Fruit fly (Drosophila melanogaster) whole organism, embryonic: ENCODE measurements around the gene mRpS10.

Source experiments
- Abd-B ChIP-seq: fragments of 200-800 bp; sonication (Bioruptor generic); optimal IDR thresholded peaks from 2 replicates; lab custom pipeline; 2018; ENCODE audit warnings: missing biosample characterization, mild to moderate bottlenecking, missing genetic modification characterization, moderate library complexity
- Atf6 ChIP-seq: fragments of 200-800 bp; sonication (Bioruptor generic); IDR thresholded peaks from 2 replicates; pipeline ENCODE4 v1.3.6; 2022; ENCODE audit warnings: missing biosample characterization, missing genetic modification characterization
- B-H1 ChIP-seq: fragments of 200-800 bp; sonication (Bioruptor generic); IDR thresholded peaks from 3 replicates; pipeline ENCODE4 v1.3.6; 2022; ENCODE audit warnings: missing biosample characterization, missing genetic modification characterization
- BEAF-32 ChIP-seq: fragments of 200-800 bp; sonication (Bioruptor generic); optimal IDR thresholded peaks from 3 replicates; lab custom pipeline; 2017; ENCODE audit warnings: missing biosample characterization, missing genetic modification characterization, mild to moderate bottlenecking, moderate library complexity, missing genetic modification reagents
- CG10366 ChIP-seq: fragments of 200-800 bp; sonication (Bioruptor generic); IDR thresholded peaks from 2 replicates; pipeline ENCODE4 v1.3.6; 2022; ENCODE audit warnings: missing biosample characterization, missing genetic modification characterization
- CG10462 ChIP-seq: fragments of 200-800 bp; sonication (Bioruptor generic); optimal IDR thresholded peaks from 2 replicates; lab custom pipeline; 2016; ENCODE audit warnings: missing biosample characterization, missing genetic modification characterization
- CG10654 ChIP-seq: fragments of 200-800 bp; sonication (Bioruptor generic); optimal IDR thresholded peaks from 2 replicates; lab custom pipeline; 2016; ENCODE audit warnings: missing biosample characterization, missing genetic modification characterization
- CG10959 ChIP-seq: fragments of 200-800 bp; sonication (Bioruptor generic); IDR thresholded peaks from 2 replicates; pipeline ENCODE4 v1.3.6; 2022; ENCODE audit warnings: missing biosample characterization, missing genetic modification characterization
- CG11085 ChIP-seq: fragments of 200-800 bp; sonication (Bioruptor generic); IDR thresholded peaks from 2 replicates; pipeline ENCODE4 v1.3.6; 2022; ENCODE audit warnings: missing biosample characterization, missing genetic modification characterization
- CG13775 ChIP-seq: fragments of 200-800 bp; sonication (Bioruptor generic); optimal IDR thresholded peaks from 3 replicates; lab custom pipeline; 2017; ENCODE audit warnings: missing biosample characterization, mild to moderate bottlenecking, missing genetic modification characterization
- CG14441 ChIP-seq: fragments of 200-800 bp; sonication (Bioruptor generic); IDR thresholded peaks from 2 replicates; pipeline ENCODE4 v1.3.6; 2022; ENCODE audit warnings: missing biosample characterization, missing genetic modification characterization
- CG14710 ChIP-seq: fragments of 200-800 bp; sonication (Bioruptor generic); optimal IDR thresholded peaks from 3 replicates; lab custom pipeline; 2019; ENCODE audit warnings: missing biosample characterization, mild to moderate bottlenecking, missing genetic modification characterization, moderate library complexity
- CG15696 ChIP-seq: fragments of 200-800 bp; sonication (Bioruptor generic); optimal IDR thresholded peaks from 2 replicates; lab custom pipeline; 2019; ENCODE audit warnings: missing biosample characterization, mild to moderate bottlenecking, missing genetic modification characterization, moderate library complexity
- CG17186 ChIP-seq: fragments of 200-800 bp; sonication (Bioruptor generic); optimal IDR thresholded peaks from 3 replicates; lab custom pipeline; 2017; ENCODE audit warnings: missing biosample characterization, missing genetic modification reagents, missing genetic modification characterization
- CG17568 ChIP-seq: fragments of 200-800 bp; sonication (Bioruptor generic); optimal IDR thresholded peaks from 2 replicates; lab custom pipeline; 2018; ENCODE audit warnings: missing biosample characterization, mild to moderate bottlenecking, missing genetic modification characterization, moderate library complexity
- CG17612 ChIP-seq: fragments of 200-800 bp; sonication (Bioruptor generic); IDR thresholded peaks from 2 replicates; pipeline ENCODE4 v1.3.6; 2022; ENCODE audit warnings: missing biosample characterization, missing genetic modification characterization
- CG2116 ChIP-seq: fragments of 200-800 bp; sonication (Bioruptor generic); optimal IDR thresholded peaks from 3 replicates; lab custom pipeline; 2018; ENCODE audit warnings: missing biosample characterization, mild to moderate bottlenecking, missing genetic modification characterization
- CG31441 ChIP-seq: fragments of 200-800 bp; sonication (Bioruptor generic); IDR thresholded peaks from 2 replicates; pipeline ENCODE4 v1.3.6; 2022; ENCODE audit warnings: missing biosample characterization, missing genetic modification characterization
- CG3726 ChIP-seq: fragments of 200-800 bp; sonication (Bioruptor generic); IDR thresholded peaks from 3 replicates; pipeline ENCODE4, ENCODE4 v1.3.6; 2022; ENCODE audit warnings: missing biosample characterization, missing genetic modification characterization
- CG5180 ChIP-seq: fragments of 200-800 bp; sonication (Bioruptor generic); optimal IDR thresholded peaks from 3 replicates; lab custom pipeline; 2017; ENCODE audit warnings: missing biosample characterization, missing genetic modification characterization, mild to moderate bottlenecking, moderate library complexity, missing genetic modification reagents
- CG6272 ChIP-seq: fragments of 200-800 bp; sonication (Bioruptor generic); IDR thresholded peaks from 2 replicates; pipeline ENCODE4 v1.3.6; 2022; ENCODE audit warnings: missing biosample characterization, missing genetic modification characterization
- CG8290 ChIP-seq, 3 experiments: fragments of 200-800 bp; sonication (Bioruptor generic); optimal IDR thresholded peaks; 2 replicates each; lab custom pipeline; 2016 to 2019; ENCODE audit warnings: missing biosample characterization in 3 of 3, missing genetic modification characterization in 3 of 3, mild to moderate bottlenecking in 2 of 3, moderate library complexity in 1 of 3
- CG8359 ChIP-seq: fragments of 200-800 bp; sonication (Bioruptor generic); optimal IDR thresholded peaks from 2 replicates; lab custom pipeline; 2017; ENCODE audit warnings: missing biosample characterization, mild to moderate bottlenecking, missing genetic modification characterization, borderline replicate concordance
- Camta ChIP-seq: fragments of 200-800 bp; sonication (Bioruptor generic); optimal IDR thresholded peaks from 2 replicates; lab custom pipeline; 2016; ENCODE audit warnings: missing biosample characterization, missing genetic modification characterization
- CrebB ChIP-seq: fragments of 200-800 bp; sonication (Bioruptor generic); optimal IDR thresholded peaks from 3 replicates; lab custom pipeline; 2018; ENCODE audit warnings: missing biosample characterization, mild to moderate bottlenecking, missing genetic modification characterization
- H2.0 ChIP-seq: fragments of 200-800 bp; sonication (Bioruptor generic); IDR thresholded peaks from 2 replicates; pipeline ENCODE4 v1.3.6; 2022; ENCODE audit warnings: missing biosample characterization, missing genetic modification characterization
- Hmr ChIP-seq: fragments of 200-800 bp; sonication (Bioruptor generic); optimal IDR thresholded peaks from 3 replicates; lab custom pipeline; 2017; ENCODE audit warnings: mild to moderate bottlenecking, missing biosample characterization, missing genetic modification reagents, missing genetic modification characterization
- Mrtf ChIP-seq: fragments of 200-800 bp; sonication (Bioruptor generic); IDR thresholded peaks from 3 replicates; pipeline ENCODE4 v1.3.6; 2022; ENCODE audit warnings: missing biosample characterization, missing genetic modification characterization
- Myb ChIP-seq: fragments of 200-800 bp; sonication (Bioruptor generic); optimal IDR thresholded peaks from 2 replicates; lab custom pipeline; 2016; ENCODE audit warnings: missing biosample characterization, missing genetic modification characterization
- NC2α ChIP-seq: fragments of 200-800 bp; sonication (Bioruptor generic); optimal IDR thresholded peaks from 2 replicates; lab custom pipeline; 2016; ENCODE audit warnings: missing biosample characterization, missing genetic modification characterization
- Rfx ChIP-seq: fragments of 200-800 bp; sonication (Bioruptor generic); IDR thresholded peaks from 2 replicates; pipeline ENCODE4 v1.3.6; 2022; ENCODE audit warnings: missing biosample characterization, missing genetic modification characterization
- ara ChIP-seq: fragments of 200-800 bp; sonication (Bioruptor generic); IDR thresholded peaks from 2 replicates; pipeline ENCODE4 v1.3.6; 2022; ENCODE audit warnings: missing biosample characterization, missing genetic modification characterization
- az2 ChIP-seq: fragments of 200-800 bp; sonication (Bioruptor generic); optimal IDR thresholded peaks from 3 replicates; lab custom pipeline; 2016; ENCODE audit warnings: missing biosample characterization, missing genetic modification characterization
- bsh ChIP-seq, 2 experiments: fragments of 200-800 bp; sonication (Bioruptor generic); optimal IDR thresholded peaks; 2 replicates each; lab custom pipeline; 2017 to 2018; ENCODE audit warnings: mild to moderate bottlenecking in 2 of 2, missing biosample characterization in 2 of 2, missing genetic modification characterization in 2 of 2, moderate library complexity in 1 of 2
- chn ChIP-seq: fragments of 200-800 bp; sonication (Bioruptor generic); optimal IDR thresholded peaks from 2 replicates; lab custom pipeline; 2016; ENCODE audit warnings: missing biosample characterization, missing genetic modification characterization
- ci ChIP-seq: fragments of 200-800 bp; sonication (Bioruptor generic); IDR thresholded peaks from 3 replicates; pipeline ENCODE4 v1.3.6; 2022; ENCODE audit warnings: missing biosample characterization, missing genetic modification characterization
- fd102C ChIP-seq: fragments of 200-800 bp; sonication (Bioruptor generic); optimal IDR thresholded peaks from 2 replicates; lab custom pipeline; 2018; ENCODE audit warnings: missing biosample characterization, mild to moderate bottlenecking, missing genetic modification characterization, moderate library complexity
- gcm ChIP-seq: fragments of 200-800 bp; sonication (Bioruptor generic); optimal IDR thresholded peaks from 2 replicates; lab custom pipeline; 2019; ENCODE audit warnings: missing biosample characterization, mild to moderate bottlenecking, missing genetic modification characterization, moderate library complexity
- h ChIP-seq: fragments of >200 bp; optimal IDR thresholded peaks from 2 replicates; lab custom pipeline; 2017
- her ChIP-seq: fragments of 200-800 bp; sonication (Bioruptor generic); optimal IDR thresholded peaks from 2 replicates; lab custom pipeline; 2016; ENCODE audit warnings: missing biosample characterization, missing genetic modification characterization
- insv ChIP-seq, 2 experiments: fragments of 200-800 bp; sonication (Bioruptor generic); optimal IDR thresholded peaks; 3 replicates each; lab custom pipeline; 2016 to 2018; ENCODE audit warnings: missing biosample characterization in 2 of 2, missing genetic modification characterization in 2 of 2
- lmd ChIP-seq: fragments of 200-800 bp; sonication (Bioruptor generic); IDR thresholded peaks from 2 replicates; pipeline ENCODE4 v1.3.6; 2022; ENCODE audit warnings: missing biosample characterization, missing genetic modification characterization
- nmo ChIP-seq: fragments of 200-800 bp; sonication (Bioruptor generic); optimal IDR thresholded peaks from 2 replicates; lab custom pipeline; 2018; ENCODE audit warnings: missing biosample characterization, mild to moderate bottlenecking, missing genetic modification characterization, moderate library complexity
- prd ChIP-seq, 3 experiments: fragments of >200 bp in 2 of 3; fragments of 200-800 bp in 1 of 3; sonication (Bioruptor generic) in 1 of 3; optimal IDR thresholded peaks in 2 of 3; IDR thresholded peaks in 1 of 3; 2 replicates in 2 of 3; 3 replicates in 1 of 3; pipeline versions ENCODE4 v1.3.6 to Lab custom; 2017 to 2022; ENCODE audit warnings: missing biosample characterization in 1 of 3, missing genetic modification characterization in 1 of 3
- salm ChIP-seq: fragments of 200-800 bp; sonication (Bioruptor generic); optimal IDR thresholded peaks from 2 replicates; lab custom pipeline; 2018; ENCODE audit warnings: missing biosample characterization, mild to moderate bottlenecking, missing genetic modification characterization
- toy ChIP-seq: fragments of 200-800 bp; sonication (Bioruptor generic); IDR thresholded peaks from 2 replicates; pipeline ENCODE4 v1.3.6; 2022; ENCODE audit warnings: missing biosample characterization, missing genetic modification characterization
- trem ChIP-seq: fragments of 200-800 bp; optimal IDR thresholded peaks from 3 replicates; lab custom pipeline; 2019; ENCODE audit warnings: missing biosample characterization, mild to moderate bottlenecking, missing genetic modification characterization, moderate library complexity

The mRpS10 gene

DNA sequence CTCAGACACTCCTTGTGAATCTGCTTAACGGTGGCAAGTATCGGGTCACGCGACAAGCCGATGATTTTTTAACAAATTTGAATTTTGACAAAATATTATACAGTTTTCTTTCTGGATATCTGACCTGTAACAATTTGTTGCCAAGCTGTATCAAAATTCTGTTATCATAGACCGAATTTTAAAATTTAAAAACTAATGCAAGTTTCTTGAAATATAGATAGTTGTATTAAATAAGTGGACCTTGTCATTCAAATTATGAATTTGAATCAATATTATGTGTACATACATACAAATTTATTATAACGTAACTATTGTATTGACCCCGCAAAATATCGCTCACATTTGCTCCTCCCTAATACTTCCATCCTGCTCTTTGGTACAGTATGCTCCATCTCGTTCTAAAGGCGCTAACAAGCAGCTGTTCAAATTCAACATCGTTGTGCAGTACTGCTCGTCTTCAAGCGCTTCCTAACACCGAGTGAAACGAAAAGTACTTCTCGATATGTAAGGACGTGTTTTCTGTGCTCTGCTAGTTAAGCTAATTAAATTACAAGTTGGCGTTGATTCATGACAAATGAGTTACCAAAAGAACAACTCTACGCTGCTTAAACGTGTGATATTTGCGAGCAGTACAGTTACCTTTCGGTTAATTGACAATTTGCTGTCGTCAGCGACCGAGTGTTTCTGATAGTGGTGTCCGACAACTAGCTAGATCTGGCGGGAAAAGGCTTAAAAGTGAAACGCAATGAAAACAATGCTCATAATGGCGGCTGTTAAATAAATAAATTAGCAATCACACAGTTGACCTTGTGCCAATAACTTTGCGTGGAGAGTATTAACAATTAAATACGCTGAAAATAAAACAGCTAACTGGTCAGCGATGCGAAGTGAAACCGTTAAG lies 33.1 kb upstream of the mRpS10 start, which contains the start of the genes Kpc1 and CG42542 (continued):
- TF ChIP-seq az2 (peak; percentile 77), trem (peak; percentile 51), CG6272 (no peak), CG10654 (peak; percentile 70), CrebB (peak; percentile 52), Abd-B (GFP tag; lab: Kevin White, UChicago) (no peak), NC2α (GFP tag; lab: Kevin White, UChicago) (peak; percentile 19), CG17186 (GFP tag; lab: Kevin White, UChicago) (peak; percentile 20), gcm (GFP tag; lab: Kevin White, UChicago) (no peak), Atf6 (peak; percentile 17; the same call in 1 of the 2 replicates), CG31441 (peak; percentile 78), CG17568 (GFP tag; lab: Kevin White, UChicago) (no peak), B-H1 (GFP tag; lab: Robert Waterston, UW) (no peak; the same call in 2 of the 3 replicates), CG11085 (GFP tag; lab: Robert Waterston, UW) (no peak; the same call in 1 of the 2 replicates), CG10959 (GFP tag; lab: Robert Waterston, UW) (peak; percentile 54; the same call in 1 of the 2 replicates), CG14710 (tag; lab: Kevin White, UChicago) (peak; percentile 80), Rfx (GFP tag; lab: Robert Waterston, UW) (peak; percentile 86), CG14441 (GFP tag; lab: Robert Waterston, UW) (peak; percentile 54; the same call in 1 of the 2 replicates), toy (GFP tag; lab: Robert Waterston, UW) (no peak), CG10462 (peak; percentile 86), ara (peak; percentile 58; the same call in 1 of the 2 replicates), prd (optimal IDR thresholded peaks at IDR 0.05; lab: Kevin White, UChicago) (no peak), prd (GFP tag; IDR thresholded peaks at IDR 0.05; lab: Robert Waterston, UW) (peak; percentile 75), h (lab: Kevin White, UChicago) (no peak), fd102C (no peak), H2.0 (GFP tag; lab: Robert Waterston, UW) (peak; percentile 35; the same call in 1 of the 2 replicates), chn (peak; percentile 77), lmd (GFP tag; lab: Robert Waterston, UW) (0 out of 2 replicates have a peak, but pooled peaks have one; percentile 35), CG2116 (GFP tag; lab: Kevin White, UChicago) (peak; percentile 59), her (GFP tag; lab: Kevin White, UChicago) (peak; percentile 76), Mrtf (GFP tag; lab: Robert Waterston, UW) (no peak), CG15696 (peak; percentile 73), Hmr (peak; percentile 82), insv (GFP tag; optimal IDR thresholded peaks at IDR 0.05; lab: Kevin White, UChicago) (peak in 1 of 2 experiments; percentile 29), BEAF-32 (GFP tag; lab: Kevin White, UChicago) (peak; percentile 95), salm (tag; lab: Kevin White, UChicago) (no peak), CG10366 (GFP tag; lab: Robert Waterston, UW) (peak; percentile 61), bsh (GFP tag; optimal IDR thresholded peaks at IDR 0.05; lab: Kevin White, UChicago) (peak in 1 of 2 experiments; percentile 60), CG13775 (GFP tag; lab: Kevin White, UChicago) (peak; percentile 81), CG5180 (GFP tag; lab: Kevin White, UChicago) (peak; percentile 2), CG3726 (GFP tag; lab: Robert Waterston, UW) (no peak), ci (GFP tag; lab: Robert Waterston, UW) (peak; percentile 74), Myb (GFP tag; lab: Kevin White, UChicago) (peak; percentile 80), Camta (GFP tag; lab: Kevin White, UChicago) (no peak), nmo (peak; percentile 26), CG17612 (no peak), CG8359 (GFP tag; lab: Kevin White, UChicago) (no peak), CG8290 (GFP tag; optimal IDR thresholded peaks at IDR 0.05; lab: Kevin White, UChicago) (peak; percentile 43), CG8290 (tag; optimal IDR thresholded peaks at IDR 0.05; lab: Kevin White, UChicago) (peak; percentile 18 to 92)
